Worm (Caenorhabditis elegans) whole organism, young adult: ENCODE measurements around the gene coa-7.

Source experiments
- B0035.1 ChIP-seq: sonication (generic microtip); optimal IDR thresholded peaks from 2 replicates; lab custom pipeline; 2016; ENCODE audit warnings: missing genetic modification characterization, mild to moderate bottlenecking, missing compliant biosample characterization, missing genotype, missing genetic modification reagents
- D2030.7 ChIP-seq: fragments of 200-800 bp; sonication (Bioruptor generic); IDR thresholded peaks from 2 replicates; pipeline ENCODE4 v1.3.6; 2022; ENCODE audit warnings: missing genetic modification reagents, missing genetic modification characterization, missing compliant biosample characterization
- F37B4.10 ChIP-seq: fragments of 200-800 bp; sonication (Bioruptor generic); IDR thresholded peaks from 2 replicates; pipeline ENCODE4 v1.3.6; 2022; ENCODE audit warnings: missing genetic modification characterization, missing compliant biosample characterization
- F52B5.7 ChIP-seq: sonication (generic microtip); optimal IDR thresholded peaks from 2 replicates; lab custom pipeline; 2016; ENCODE audit warnings: mild to moderate bottlenecking, missing genetic modification characterization, missing compliant biosample characterization
- K11D2.4 ChIP-seq: fragments of 200-800 bp; sonication (Bioruptor generic); IDR thresholded peaks from 2 replicates; pipeline ENCODE4 v1.3.6; 2022; ENCODE audit warnings: missing genetic modification reagents, missing genetic modification characterization, missing compliant biosample characterization
- K12H6.12 ChIP-seq: fragments of 200-800 bp; sonication (Bioruptor generic); optimal IDR thresholded peaks from 2 replicates; lab custom pipeline; 2018; ENCODE audit warnings: mild to moderate bottlenecking, missing genetic modification characterization, missing compliant biosample characterization
- T07F8.4 ChIP-seq: sonication (generic microtip); optimal IDR thresholded peaks from 2 replicates; lab custom pipeline; 2016; ENCODE audit warnings: mild to moderate bottlenecking, missing genetic modification characterization, moderate library complexity, missing compliant biosample characterization
- Y67H2A.10 ChIP-seq: fragments of 200-800 bp; sonication (Bioruptor generic); conservative IDR thresholded peaks from 2 replicates; pipeline ENCODE4 v1.3.6; 2022; ENCODE audit warnings: missing genetic modification reagents, missing genetic modification characterization, missing compliant biosample characterization
- Y79H2A.3 ChIP-seq: fragments of 200-800 bp; sonication (Bioruptor generic); conservative IDR thresholded peaks from 2 replicates; pipeline ENCODE4 v1.3.6; 2022; ENCODE audit warnings: missing genetic modification reagents, missing genetic modification characterization, missing compliant biosample characterization
- Y95B8A.8 ChIP-seq: fragments of 200-800 bp; sonication (Bioruptor generic); IDR thresholded peaks from 2 replicates; pipeline ENCODE4 v1.3.6; 2022; ENCODE audit warnings: missing genetic modification reagents, missing genetic modification characterization, missing compliant biosample characterization
- ZK185.1 ChIP-seq: sonication (generic microtip); optimal IDR thresholded peaks from 2 replicates; lab custom pipeline; 2016; ENCODE audit warnings: mild to moderate bottlenecking, missing genetic modification characterization, missing compliant biosample characterization; ENCODE audit not compliant: poor library complexity, severe bottlenecking
- akir-1 ChIP-seq: fragments of 200-800 bp; sonication (Bioruptor generic); optimal IDR thresholded peaks from 2 replicates; lab custom pipeline; 2018; ENCODE audit warnings: mild to moderate bottlenecking, missing genetic modification characterization, moderate library complexity, missing compliant biosample characterization
- aptf-2 ChIP-seq: fragments of 200-800 bp; sonication (Bioruptor generic); conservative IDR thresholded peaks from 2 replicates; pipeline ENCODE4 v1.3.6; 2022; ENCODE audit warnings: missing genetic modification reagents, missing genetic modification characterization, missing compliant biosample characterization
- aptf-3 ChIP-seq: fragments of 200-800 bp; sonication (Bioruptor generic); IDR thresholded peaks from 2 replicates; pipeline ENCODE4 v1.3.6; 2022; ENCODE audit warnings: missing genetic modification characterization, missing compliant biosample characterization
- attf-5 ChIP-seq: fragments of 200-800 bp; sonication (Bioruptor generic); optimal IDR thresholded peaks from 2 replicates; lab custom pipeline; 2018; ENCODE audit warnings: mild to moderate bottlenecking, missing genetic modification characterization, missing compliant biosample characterization
- bed-2 ChIP-seq: fragments of 200-800 bp; sonication (Bioruptor generic); IDR thresholded peaks from 2 replicates; pipeline ENCODE4 v1.3.6; 2022; ENCODE audit warnings: missing genetic modification reagents, missing genetic modification characterization, missing compliant biosample characterization
- ceh-58 ChIP-seq: fragments of 200-800 bp; sonication (Bioruptor generic); IDR thresholded peaks from 2 replicates; pipeline ENCODE4 v1.3.6; 2022; ENCODE audit warnings: missing genetic modification characterization, missing compliant biosample characterization
- ceh-79 ChIP-seq: sonication (generic microtip); optimal IDR thresholded peaks from 2 replicates; lab custom pipeline; 2017; ENCODE audit warnings: mild to moderate bottlenecking, missing genetic modification characterization, missing compliant biosample characterization
- egl-18 ChIP-seq: fragments of 200-800 bp; sonication (Bioruptor generic); IDR thresholded peaks from 2 replicates; pipeline ENCODE4 v1.3.6; 2022; ENCODE audit warnings: missing genetic modification reagents, missing genetic modification characterization, missing compliant biosample characterization
- fkh-3 ChIP-seq: sonication (generic microtip); optimal IDR thresholded peaks from 2 replicates; lab custom pipeline; 2016; ENCODE audit warnings: mild to moderate bottlenecking, missing genetic modification characterization, missing compliant biosample characterization
- gei-17 ChIP-seq: fragments of 200-800 bp; sonication (Bioruptor generic); optimal IDR thresholded peaks from 2 replicates; lab custom pipeline; 2018; ENCODE audit warnings: mild to moderate bottlenecking, missing genetic modification characterization, missing compliant biosample characterization
- hmg-1.2 ChIP-seq: fragments of 200-800 bp; sonication (Bioruptor generic); IDR thresholded peaks from 2 replicates; pipeline ENCODE4 v1.3.6; 2022; ENCODE audit warnings: missing genetic modification reagents, missing genetic modification characterization, missing compliant biosample characterization
- hmg-20 ChIP-seq: fragments of 200-800 bp; sonication (Bioruptor generic); IDR thresholded peaks from 2 replicates; pipeline ENCODE4 v1.3.6; 2022; ENCODE audit warnings: missing genetic modification reagents, missing genetic modification characterization, missing compliant biosample characterization
- hrde-1 ChIP-seq: sonication (generic microtip); optimal IDR thresholded peaks from 2 replicates; lab custom pipeline; 2016; ENCODE audit warnings: missing genetic modification characterization, mild to moderate bottlenecking, missing compliant biosample characterization, moderate library complexity, missing genotype, missing genetic modification reagents, borderline replicate concordance
- hsf-1 ChIP-seq: fragments of 200-800 bp; sonication (Bioruptor generic); IDR thresholded peaks from 2 replicates; pipeline ENCODE4 v1.3.6; 2022; ENCODE audit warnings: missing genetic modification reagents, missing genetic modification characterization, missing compliant biosample characterization
- lin-35 ChIP-seq, 3 experiments: fragments of 150-350 bp in 2 of 3; sonication (generic microtip) in 1 of 3; optimal IDR thresholded peaks; 2 replicates each; lab custom pipeline; 2014 to 2018; ENCODE audit warnings: missing biosample characterization in 3 of 3, missing genetic modification characterization in 3 of 3, missing genetic modification reagents in 3 of 3
- lin-40 ChIP-seq: sonication (generic microtip); optimal IDR thresholded peaks from 2 replicates; lab custom pipeline; 2016; ENCODE audit warnings: missing genetic modification characterization, mild to moderate bottlenecking, missing compliant biosample characterization, missing genotype, missing genetic modification reagents
- lin-54 ChIP-seq: fragments of 200-800 bp; sonication (Bioruptor generic); optimal IDR thresholded peaks from 2 replicates; lab custom pipeline; 2018; ENCODE audit warnings: mild to moderate bottlenecking, missing genetic modification characterization, missing compliant biosample characterization
- madf-10 ChIP-seq: sonication (generic microtip); optimal IDR thresholded peaks from 2 replicates; lab custom pipeline; 2016; ENCODE audit warnings: mild to moderate bottlenecking, missing genetic modification characterization, missing compliant biosample characterization
- madf-8 ChIP-seq: fragments of 200-800 bp; sonication (Bioruptor generic); conservative IDR thresholded peaks from 2 replicates; pipeline ENCODE4 v1.3.6; 2022; ENCODE audit warnings: missing genetic modification reagents, missing genetic modification characterization, missing compliant biosample characterization
- mes-4 ChIP-seq: sonication (generic microtip); optimal IDR thresholded peaks from 2 replicates; lab custom pipeline; 2016; ENCODE audit warnings: missing genotype, missing genetic modification characterization, missing compliant biosample characterization
- nfya-1 ChIP-seq: sonication (generic microtip); optimal IDR thresholded peaks from 2 replicates; lab custom pipeline; 2017; ENCODE audit warnings: antibody characterized with exemption, missing compliant biosample characterization, missing genetic modification characterization, borderline replicate concordance; ENCODE audit not compliant: insufficient read depth
- nfya-2 ChIP-seq: fragments of 200-800 bp; sonication (Bioruptor generic); IDR thresholded peaks from 2 replicates; pipeline ENCODE4 v1.3.6; 2022; ENCODE audit warnings: missing genetic modification reagents, missing genetic modification characterization, missing compliant biosample characterization
- nhr-80 ChIP-seq: sonication (generic microtip); optimal IDR thresholded peaks from 2 replicates; lab custom pipeline; 2016; ENCODE audit warnings: missing genetic modification characterization, missing compliant biosample characterization
- nhr-90 ChIP-seq: sonication (generic microtip); optimal IDR thresholded peaks from 2 replicates; lab custom pipeline; 2016; ENCODE audit warnings: missing genotype, mild to moderate bottlenecking, missing genetic modification characterization, missing compliant biosample characterization
- pbrm-1 ChIP-seq: fragments of 200-800 bp; sonication (Bioruptor generic); IDR thresholded peaks from 2 replicates; pipeline ENCODE4 v1.3.6; 2022; ENCODE audit warnings: missing genetic modification reagents, missing genetic modification characterization, missing compliant biosample characterization
- rcor-1 ChIP-seq: fragments of 200-800 bp; sonication (Bioruptor generic); IDR thresholded peaks from 2 replicates; pipeline ENCODE4 v1.3.6; 2022; ENCODE audit warnings: missing genetic modification reagents, missing genetic modification characterization, missing compliant biosample characterization
- repo-1 ChIP-seq: sonication (generic microtip); optimal IDR thresholded peaks from 2 replicates; lab custom pipeline; 2017; ENCODE audit warnings: mild to moderate bottlenecking, missing genetic modification characterization, missing compliant biosample characterization
- snpc-4 ChIP-seq, 5 experiments: fragments of 150-350 bp in 1 of 5; sonication (generic microtip) in 4 of 5; optimal IDR thresholded peaks; 2 replicates each; lab custom pipeline; 2014 to 2018; ENCODE audit warnings: missing genetic modification characterization in 5 of 5, missing biosample characterization in 3 of 5, antibody characterized with exemption in 2 of 5, mild to moderate bottlenecking in 2 of 5, missing compliant biosample characterization in 2 of 5, missing genotype in 2 of 5, moderate library complexity in 2 of 5, missing genetic modification reagents in 1 of 5
- somi-1 ChIP-seq: fragments of 200-800 bp; sonication (Bioruptor generic); optimal IDR thresholded peaks from 2 replicates; lab custom pipeline; 2018; ENCODE audit warnings: mild to moderate bottlenecking, missing genetic modification characterization, missing compliant biosample characterization
- tlf-1 ChIP-seq: fragments of 200-800 bp; sonication (Bioruptor generic); optimal IDR thresholded peaks from 2 replicates; lab custom pipeline; 2018; ENCODE audit warnings: mild to moderate bottlenecking, missing genetic modification characterization, missing compliant biosample characterization
- unc-130 ChIP-seq: sonication (generic microtip); optimal IDR thresholded peaks from 2 replicates; lab custom pipeline; 2016; ENCODE audit warnings: missing genetic modification reagents, missing genetic modification characterization, missing compliant biosample characterization
- xnd-1 ChIP-seq: sonication (generic microtip); optimal IDR thresholded peaks from 2 replicates; lab custom pipeline; 2016; ENCODE audit warnings: missing genotype, missing genetic modification reagents, missing genetic modification characterization, missing compliant biosample characterization
- ztf-18 ChIP-seq: sonication (generic microtip); optimal IDR thresholded peaks from 2 replicates; lab custom pipeline; 2016; ENCODE audit warnings: missing genotype, mild to moderate bottlenecking, missing genetic modification characterization, missing compliant biosample characterization
- ztf-22 ChIP-seq: fragments of 200-800 bp; sonication (Bioruptor generic); optimal IDR thresholded peaks from 2 replicates; lab custom pipeline; 2018; ENCODE audit warnings: mild to moderate bottlenecking, missing genetic modification characterization, moderate library complexity, missing compliant biosample characterization
- ztf-25 ChIP-seq: fragments of 200-800 bp; sonication (Bioruptor generic); IDR thresholded peaks from 2 replicates; pipeline ENCODE4 v1.3.6; 2022; ENCODE audit warnings: missing genetic modification reagents, missing genetic modification characterization, missing compliant biosample characterization
- ztf-26 ChIP-seq: sonication (generic microtip); optimal IDR thresholded peaks from 2 replicates; lab custom pipeline; 2017; ENCODE audit warnings: missing genetic modification characterization, missing compliant biosample characterization

The coa-7 gene

ce11 chrII:11619895-11620439 is 31.0 kb downstream of the coa-7 start:
- TF ChIP-seq nhr-80 (tag; lab: Kevin White, UChicago) (peak; percentile 100), ceh-58 (GFP tag; lab: Robert Waterston, UW) (no peak), xnd-1 (tag; lab: Kevin White, UChicago) (no peak), rcor-1 (no peak), lin-54 (GFP tag; lab: Kevin White, UChicago) (peak; percentile 49), snpc-4 (GFP tag; optimal IDR thresholded peaks at IDR 0.05; lab: Kevin White, UChicago) (no peak), snpc-4 (tag; optimal IDR thresholded peaks at IDR 0.05; lab: Kevin White, UChicago) (peak in 3 of 4 experiments; percentile 28 to 67 (median 58)), B0035.1 (tag; lab: Kevin White, UChicago) (peak; percentile 76), hmg-1.2 (GFP tag; lab: Robert Waterston, UW) (peak; percentile 85), aptf-2 (no peak), mes-4 (tag; lab: Kevin White, UChicago) (no peak), fkh-3 (tag; lab: Kevin White, UChicago) (no peak), egl-18 (peak; percentile 80), aptf-3 (GFP tag; lab: Robert Waterston, UW) (no peak), gei-17 (peak; percentile 61), ceh-79 (no peak), D2030.7 (no peak), K12H6.12 (peak; percentile 91), lin-40 (tag; lab: Kevin White, UChicago) (peak; percentile 86), Y79H2A.3 (GFP tag; lab: Robert Waterston, UW) (no peak), bed-2 (GFP tag; lab: Robert Waterston, UW) (0 out of 2 replicates have a peak, but pooled peaks have one; percentile 53), T07F8.4 (tag; lab: Kevin White, UChicago) (peak; percentile 24), madf-10 (tag; lab: Kevin White, UChicago) (peak; percentile 98), nhr-90 (tag; lab: Kevin White, UChicago) (peak; percentile 68), Y95B8A.8 (no peak), unc-130 (GFP tag; lab: Kevin White, UChicago) (no peak), akir-1 (GFP tag; lab: Kevin White, UChicago) (no peak), lin-35 (GFP tag; optimal IDR thresholded peaks at IDR 0.05; lab: Kevin White, UChicago) (peak in 1 of 3 experiments; percentile 36), tlf-1 (no peak), pbrm-1 (GFP tag; lab: Robert Waterston, UW) (0 out of 2 replicates have a peak, but pooled peaks have one; percentile 55), attf-5 (GFP tag; lab: Kevin White, UChicago) (peak; percentile 87), Y67H2A.10 (GFP tag; lab: Robert Waterston, UW) (no peak), K11D2.4 (GFP tag; lab: Robert Waterston, UW) (peak; percentile 87), ztf-22 (GFP tag; lab: Kevin White, UChicago) (peak; percentile 63), ztf-26 (peak; percentile 88), nfya-2 (GFP tag; lab: Robert Waterston, UW) (no peak), ZK185.1 (tag; lab: Kevin White, UChicago) (peak; percentile 66), repo-1 (tag; lab: Kevin White, UChicago) (peak; percentile 39), nfya-1 (no peak), F52B5.7 (tag; lab: Kevin White, UChicago) (peak; percentile 31), ztf-18 (tag; lab: Kevin White, UChicago) (peak; percentile 55), madf-8 (GFP tag; lab: Robert Waterston, UW) (no peak), somi-1 (GFP tag; lab: Kevin White, UChicago) (peak; percentile 77), hsf-1 (GFP tag; lab: Robert Waterston, UW) (no peak), hmg-20 (0 out of 2 replicates have a peak, but pooled peaks have one; percentile 44), F37B4.10 (GFP tag; lab: Robert Waterston, UW) (0 out of 2 replicates have a peak, but pooled peaks have one; percentile 12), ztf-25 (GFP tag; lab: Robert Waterston, UW) (no peak), hrde-1 (no peak)
